Worm (Caenorhabditis elegans): Measurements from ENCODE around the gene ZK813.3.

- TF ChIP-seq lin-11 (tag; optimal IDR thresholded peaks at IDR 0.05), result no peak
- no peak for TF ChIP-seq hlh-30 (tag; optimal IDR thresholded peaks at IDR 0.05; ENCODE audit: insufficient read depth)
- TF ChIP-seq zip-5 (tag; optimal IDR thresholded peaks at IDR 0.05), result no peak
- TF ChIP-seq tbx-2 (tag; optimal IDR thresholded peaks at IDR 0.05), result no peak
- no peak for TF ChIP-seq hlh-13 (GFP tag; optimal IDR thresholded peaks at IDR 0.05)
- no peak for TF ChIP-seq ceh-45 (GFP tag; IDR thresholded peaks at IDR 0.05)
- TF ChIP-seq ceh-9 (tag; optimal IDR thresholded peaks at IDR 0.05), result no peak
- no peak for TF ChIP-seq pqm-1 (tag; optimal IDR thresholded peaks at IDR 0.05)
- no peak for TF ChIP-seq fkh-10 (GFP tag; optimal IDR thresholded peaks at IDR 0.05)
- TF ChIP-seq ama-1 (optimal IDR thresholded peaks at IDR 0.05), result no peak
- no peak for TF ChIP-seq rnt-1 (tag; optimal IDR thresholded peaks at IDR 0.05)
- no peak for TF ChIP-seq C38D4.7 (GFP tag; optimal IDR thresholded peaks at IDR 0.05)
Observed at ce11 chrX:3401701-3402100, 39.9 kb upstream of the ZK813.3 start, which contains the start of gene C04F6.9.

Measured in whole organism, late embryonic.